Fruit fly (Drosophila melanogaster) Kc167 (cell line): Measurements from ENCODE around the gene CG14572.

Experiments used
- Myc ChIP-seq: fragments of >200 bp; optimal IDR thresholded peaks from 2 replicates; lab custom pipeline; 2017; ENCODE audit warnings: missing external identifiers
- h ChIP-seq: fragments of >200 bp; optimal IDR thresholded peaks from 3 replicates; lab custom pipeline; 2018; ENCODE audit warnings: missing external identifiers
- insv ChIP-seq: fragments of >200 bp; optimal IDR thresholded peaks from 3 replicates; lab custom pipeline; 2018; ENCODE audit warnings: missing external identifiers
- psq ChIP-seq: fragments of >200 bp; optimal IDR thresholded peaks from 2 replicates; lab custom pipeline; 2017; ENCODE audit warnings: missing external identifiers
- ttk ChIP-seq: sonication (Bioruptor generic); optimal IDR thresholded peaks from 2 replicates; lab custom pipeline; 2017; ENCODE audit warnings: missing external identifiers

DNA sequence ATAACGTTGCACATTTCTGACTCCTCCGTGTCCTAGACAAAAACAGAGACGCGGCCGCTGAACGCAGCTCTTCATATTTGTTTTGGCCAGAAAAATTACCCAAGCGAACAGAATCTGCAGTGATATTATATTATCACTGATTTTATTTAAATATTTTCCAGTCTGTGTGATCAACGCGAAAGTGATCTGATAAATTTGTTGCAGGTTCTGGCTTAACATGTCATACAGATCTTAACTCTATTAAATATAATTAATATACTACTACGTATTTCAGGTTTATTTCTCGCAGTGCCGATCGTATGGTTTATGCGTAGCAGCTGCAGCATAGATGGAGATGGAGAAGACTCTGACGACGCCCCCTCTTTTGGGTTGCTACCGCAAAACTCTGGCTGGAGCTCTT lies 20.5 kb upstream of the CG14572 start:
- TF ChIP-seq psq (lab: Kevin White, UChicago), result no peak
- TF ChIP-seq Myc, result no peak
- no peak for TF ChIP-seq ttk (lab: Kevin White, UChicago)
- TF ChIP-seq h, result no peak
- no peak for TF ChIP-seq insv (lab: Kevin White, UChicago)
